Worm (Caenorhabditis elegans) whole organism, L1 larva: ENCODE results near the gene nex-4.

Source experiments
- alr-1 ChIP-seq: fragments of 200-800 bp; sonication (Bioruptor generic); optimal IDR thresholded peaks from 2 replicates; lab custom pipeline; 2018; ENCODE audit warnings: borderline replicate concordance, mild to moderate bottlenecking, missing genetic modification characterization, missing compliant biosample characterization
- ceh-82 ChIP-seq, 3 experiments: fragments of 150-350 bp in 1 of 3; sonication (generic microtip) in 2 of 3; optimal IDR thresholded peaks; 2 replicates each; lab custom pipeline; 2014 to 2017; ENCODE audit warnings: missing biosample characterization in 3 of 3, missing genetic modification characterization in 3 of 3
- nhr-12 ChIP-seq: sonication (generic microtip); optimal IDR thresholded peaks from 2 replicates; lab custom pipeline; 2017; ENCODE audit warnings: missing biosample characterization, missing genetic modification characterization

ce11 chrV:4881377-4881776, 30.1 kb downstream of the nex-4 start, which contains the start of gene str-32:
- TF ChIP-seq nhr-12 = no peak
- no peak for TF ChIP-seq alr-1 (tag; lab: Kevin White, UChicago)
- no peak for TF ChIP-seq ceh-82 (tag; optimal IDR thresholded peaks at IDR 0.05; lab: Kevin White, UChicago)
